Fruit fly (Drosophila melanogaster): ENCODE results near the gene Trc8.

dm6 chr3R:29546418-29546817 is 42.8 kb upstream of the Trc8 start:
- TF ChIP-seq CG1647 (GFP tag; optimal IDR thresholded peaks at IDR 0.05) (no peak), CG14667 (GFP tag; IDR thresholded peaks at IDR 0.05) (no peak), Deaf1 (tag; optimal IDR thresholded peaks at IDR 0.05) (no peak), phol (tag; optimal IDR thresholded peaks at IDR 0.05) (no peak), CrebB (tag; optimal IDR thresholded peaks at IDR 0.05) (no peak)
